Worm (Caenorhabditis elegans) whole organism, L4 larva: Measurements from ENCODE around the gene ergi-3.

Source experiments
- F49E8.2 ChIP-seq: sonication (generic microtip); optimal IDR thresholded peaks from 2 replicates; lab custom pipeline; 2016; ENCODE audit warnings: missing compliant biosample characterization, mild to moderate bottlenecking, missing genetic modification characterization, borderline replicate concordance
- T20F7.1 ChIP-seq: fragments of 200-800 bp; sonication (Bioruptor generic); optimal IDR thresholded peaks from 2 replicates; lab custom pipeline; 2018; ENCODE audit warnings: mild to moderate bottlenecking, missing genetic modification characterization, missing compliant biosample characterization
- Y48G9A.11 ChIP-seq: fragments of 200-800 bp; sonication (Bioruptor generic); IDR thresholded peaks from 2 replicates; pipeline ENCODE4 v1.3.6; 2022; ENCODE audit warnings: missing genetic modification reagents, missing genetic modification characterization, missing compliant biosample characterization
- Y5F2A.4 ChIP-seq: fragments of 200-800 bp; sonication (Bioruptor generic); optimal IDR thresholded peaks from 2 replicates; lab custom pipeline; 2018; ENCODE audit warnings: mild to moderate bottlenecking, missing genetic modification characterization, missing compliant biosample characterization
- aha-1 ChIP-seq: fragments of 150-350 bp; peaks from one replicate; lab custom pipeline; 2014; ENCODE audit warnings: missing biosample characterization, missing genetic modification characterization
- attf-4 ChIP-seq: sonication (generic microtip); optimal IDR thresholded peaks from 3 replicates; lab custom pipeline; 2017; ENCODE audit warnings: missing biosample characterization, missing genetic modification characterization
- ceh-32 ChIP-seq: sonication (generic microtip); optimal IDR thresholded peaks from 2 replicates; lab custom pipeline; 2016; ENCODE audit warnings: mild to moderate bottlenecking, missing genetic modification characterization, missing compliant biosample characterization; ENCODE audit not compliant: poor library complexity
- ces-1 ChIP-seq: fragments of 150-350 bp; sonication (generic microtip); optimal IDR thresholded peaks from 4 replicates; lab custom pipeline; 2014; ENCODE audit warnings: missing biosample characterization, missing genetic modification reagents, missing genetic modification characterization
- daf-16 ChIP-seq, 3 experiments: sonication (generic microtip); optimal IDR thresholded peaks; 2 replicates each; lab custom pipeline; 2016 to 2017; ENCODE audit warnings: missing genetic modification characterization in 3 of 3, missing genetic modification reagents in 3 of 3, mild to moderate bottlenecking in 2 of 3, missing compliant biosample characterization in 2 of 3, missing biosample characterization in 1 of 3, moderate library complexity in 1 of 3
- dpl-1 ChIP-seq: fragments of 150-350 bp; optimal IDR thresholded peaks from 2 replicates; lab custom pipeline; 2014; ENCODE audit warnings: missing biosample characterization, missing genetic modification reagents, missing genetic modification characterization
- fkh-10 ChIP-seq: fragments of 150-350 bp; optimal IDR thresholded peaks from 2 replicates; lab custom pipeline; 2014; ENCODE audit warnings: missing biosample characterization, missing genetic modification reagents, missing genetic modification characterization
- gei-8 ChIP-seq: fragments of 200-800 bp; sonication (Bioruptor generic); optimal IDR thresholded peaks from 2 replicates; lab custom pipeline; 2018; ENCODE audit warnings: mild to moderate bottlenecking, missing genetic modification characterization, missing compliant biosample characterization
- hif-1 ChIP-seq, 2 experiments: sonication (generic microtip); optimal IDR thresholded peaks; 2 replicates each; lab custom pipeline; 2016 to 2017; ENCODE audit warnings: missing compliant biosample characterization in 2 of 2, missing genetic modification characterization in 2 of 2, missing genetic modification reagents in 2 of 2, missing genotype in 2 of 2, mild to moderate bottlenecking in 1 of 2
- hlh-30 ChIP-seq: sonication (generic microtip); optimal IDR thresholded peaks from 2 replicates; lab custom pipeline; 2017; ENCODE audit warnings: antibody characterized with exemption, mild to moderate bottlenecking, missing genetic modification characterization, missing compliant biosample characterization; ENCODE audit not compliant: insufficient read depth
- lin-13 ChIP-seq: fragments of 150-350 bp; optimal IDR thresholded peaks from 2 replicates; lab custom pipeline; 2014; ENCODE audit warnings: missing biosample characterization, missing genetic modification reagents, missing genetic modification characterization
- lin-15B ChIP-seq: fragments of 150-350 bp; sonication (generic microtip); optimal IDR thresholded peaks from 3 replicates; lab custom pipeline; 2014; ENCODE audit warnings: missing biosample characterization, missing genetic modification characterization
- lin-29 ChIP-seq: fragments of 200-800 bp; sonication (Bioruptor generic); IDR thresholded peaks from 2 replicates; pipeline ENCODE4 v1.3.6; 2022; ENCODE audit warnings: missing genetic modification reagents, missing genetic modification characterization, missing compliant biosample characterization
- mes-2 ChIP-seq: sonication (generic microtip); optimal IDR thresholded peaks from 2 replicates; lab custom pipeline; 2016; ENCODE audit warnings: missing genotype, mild to moderate bottlenecking, missing genetic modification characterization, missing compliant biosample characterization; ENCODE audit not compliant: poor library complexity, severe bottlenecking
- nhr-28 ChIP-seq: fragments of 150-350 bp; optimal IDR thresholded peaks from 2 replicates; lab custom pipeline; 2014; ENCODE audit warnings: missing biosample characterization, missing genetic modification characterization
- nhr-76 ChIP-seq: fragments of 150-350 bp; optimal IDR thresholded peaks from 2 replicates; lab custom pipeline; 2014; ENCODE audit warnings: missing biosample characterization, missing genetic modification characterization
- pha-4 ChIP-seq, 2 experiments: fragments of 150-350 bp in 1 of 2; fragments of 200-800 bp in 1 of 2; sonication (Bioruptor generic) in 1 of 2; IDR thresholded peaks in 1 of 2; optimal IDR thresholded peaks in 1 of 2; 2 replicates each; pipeline versions ENCODE4 v1.3.6 to Lab custom; 2014 to 2022; ENCODE audit warnings: missing genetic modification characterization in 2 of 2, missing genetic modification reagents in 2 of 2, missing biosample characterization in 1 of 2, missing compliant biosample characterization in 1 of 2
- rbr-2 ChIP-seq: sonication (generic microtip); optimal IDR thresholded peaks from 2 replicates; lab custom pipeline; 2016; ENCODE audit warnings: missing genotype, missing genetic modification characterization, missing compliant biosample characterization
- set-16 ChIP-seq: fragments of 200-800 bp; sonication (Bioruptor generic); IDR thresholded peaks from 2 replicates; pipeline ENCODE4 v1.3.6; 2022; ENCODE audit warnings: missing genetic modification reagents, missing genetic modification characterization, missing compliant biosample characterization
- spr-1 ChIP-seq: sonication (generic microtip); optimal IDR thresholded peaks from 2 replicates; lab custom pipeline; 2016; ENCODE audit warnings: mild to moderate bottlenecking, missing genetic modification characterization, missing compliant biosample characterization
- tag-97 ChIP-seq: fragments of 200-800 bp; sonication (Bioruptor generic); IDR thresholded peaks from 2 replicates; pipeline ENCODE4 v1.3.6; 2022; ENCODE audit warnings: missing genetic modification characterization, missing compliant biosample characterization
- unc-39 ChIP-seq: sonication (generic microtip); optimal IDR thresholded peaks from 2 replicates; lab custom pipeline; 2017; ENCODE audit warnings: missing biosample characterization, missing genetic modification characterization
- unc-62 ChIP-seq, 3 experiments: fragments of 150-350 bp in 1 of 3; sonication (generic microtip); optimal IDR thresholded peaks in 2 of 3; peaks in 1 of 3; 1 replicate in 1 of 3; 2 replicates in 2 of 3; lab custom pipeline; 2014 to 2017; ENCODE audit warnings: missing biosample characterization in 3 of 3, missing genetic modification characterization in 3 of 3, missing genetic modification reagents in 3 of 3, missing genotype in 1 of 3

The ergi-3 gene

ce11 chrX:15597077-15597476 lies 19.5 kb downstream of the ergi-3 start, which contains the start of gene K09A9.8:
K09A9.8 (minus strand) TSS chrX:15597177.
- TF ChIP-seq Y48G9A.11 (GFP tag; lab: Robert Waterston, UW) (no peak), hif-1 (tag; optimal IDR thresholded peaks at IDR 0.05; lab: Kevin White, UChicago) (no peak), nhr-28 (no peak), T20F7.1 (no peak), attf-4 (no peak), tag-97 (GFP tag; lab: Robert Waterston, UW) (no peak)
- TF ChIP-seq, all 104 proteins: peak for 0

ce11 chrX:15594019-15594418 lies 22.5 kb downstream of the ergi-3 start:
- peak; percentile 11 for TF ChIP-seq aha-1 (tag; lab: Kevin White, UChicago)
- TF ChIP-seq set-16 = peak; percentile 70
- TF ChIP-seq lin-13 (GFP tag; lab: Kevin White, UChicago) = no peak

ce11 chrX:15593366-15593765 lies 23.2 kb downstream of the ergi-3 start:
- TF ChIP-seq unc-62 (GFP tag; optimal IDR thresholded peaks at IDR 0.05 in 1 of 2; lab: Kevin White, UChicago) = peak in 1 of 2 experiments; percentile 62
- no peak for TF ChIP-seq unc-62 (tag; optimal IDR thresholded peaks at IDR 0.05; lab: Kevin White, UChicago)
- peak; percentile 80 for TF ChIP-seq aha-1 (tag; lab: Kevin White, UChicago)
- TF ChIP-seq hif-1 (tag; optimal IDR thresholded peaks at IDR 0.05; lab: Kevin White, UChicago) = no peak
- TF ChIP-seq, all 104 proteins: peak for 2

- peak; percentile 21 for TF ChIP-seq aha-1 (tag; lab: Kevin White, UChicago)
- no peak for TF ChIP-seq gei-8
- TF ChIP-seq dpl-1 (GFP tag; lab: Kevin White, UChicago) = no peak
- TF ChIP-seq ceh-32 (tag; lab: Kevin White, UChicago) = no peak
- TF ChIP-seq, all 104 proteins: peak for 1
These were observed 25.5 kb downstream of the ergi-3 start, which contains the start of gene usp-33 for ce11 chrX:15591068-15591467. usp-33 (plus strand) TSS chrX:15591368.

- TF ChIP-seq mes-2 (tag; lab: Kevin White, UChicago) = peak; percentile 49
- peak; percentile 39 for TF ChIP-seq hlh-30 (tag; lab: Kevin White, UChicago)
- no peak for TF ChIP-seq lin-29
- no peak for TF ChIP-seq F49E8.2
- TF ChIP-seq spr-1 (tag; lab: Kevin White, UChicago) = no peak
- TF ChIP-seq daf-16 (GFP tag; optimal IDR thresholded peaks at IDR 0.05; lab: Kevin White, UChicago) = no peak
- TF ChIP-seq daf-16 (tag; optimal IDR thresholded peaks at IDR 0.05; lab: Kevin White, UChicago) = peak; percentile 55
- TF ChIP-seq aha-1 (tag; lab: Kevin White, UChicago) = peak; percentile 28
- TF ChIP-seq, all 104 proteins: peak for 4
These were observed 26.1 kb downstream of the ergi-3 start, which contains the start of gene gas-1 for ce11 chrX:15590347-15590928. gas-1 (minus strand) TSS chrX:15590397.

- TF ChIP-seq ces-1 (no peak), gei-8 (no peak), lin-15B (tag; lab: Kevin White, UChicago) (no peak), pha-4 (GFP tag; IDR thresholded peaks at IDR 0.05; lab: Robert Waterston, UW) (no peak), pha-4 (tag; optimal IDR thresholded peaks at IDR 0.05; lab: Kevin White, UChicago) (no peak), Y5F2A.4 (GFP tag; lab: Kevin White, UChicago) (no peak), set-16 (peak; percentile 42; the same call in 1 of the 2 replicates), nhr-76 (tag; lab: Kevin White, UChicago) (no peak)
These were observed 30.4 kb downstream of the ergi-3 start for ce11 chrX:15586192-15586591.

- TF ChIP-seq gei-8 (no peak), rbr-2 (no peak), fkh-10 (GFP tag; lab: Kevin White, UChicago) (no peak), unc-39 (tag; lab: Kevin White, UChicago) (no peak)
These were observed 31.4 kb downstream of the ergi-3 start for ce11 chrX:15585144-15585543.
